Fruit fly (Drosophila melanogaster): ENCODE measurements around the gene ValRS-m.

The ValRS-m gene

dm6 chr3L:9002527-9002926 is 38.0 kb upstream of the ValRS-m start:
- TF ChIP-seq Ets65A (GFP tag) (peak; percentile 61), p53 (GFP tag; optimal IDR thresholded peaks at IDR 0.05) (no peak), dati (GFP tag; IDR thresholded peaks at IDR 0.05) (no peak), CG1602 (GFP tag; optimal IDR thresholded peaks at IDR 0.05) (no peak), lov (optimal IDR thresholded peaks at IDR 0.05) (no peak), lov (GFP tag; IDR thresholded peaks at IDR 0.05) (peak; percentile 60; the same call in 1 of the 3 replicates), CG15479 (GFP tag; optimal IDR thresholded peaks at IDR 0.05) (peak; percentile 78), ewg (GFP tag; optimal IDR thresholded peaks at IDR 0.05) (no peak), tll (GFP tag; optimal IDR thresholded peaks at IDR 0.05) (peak in 1 of 2 experiments; percentile 86), CG10431 (GFP tag; optimal IDR thresholded peaks at IDR 0.05) (no peak), zen (tag; optimal IDR thresholded peaks at IDR 0.05) (peak; percentile 98)

- peak; percentile 18 for TF ChIP-seq Atf-2 (GFP tag; optimal IDR thresholded peaks at IDR 0.05)
- no peak for TF ChIP-seq dan (GFP tag; IDR thresholded peaks at IDR 0.05)
- TF ChIP-seq Scr (GFP tag; IDR thresholded peaks at IDR 0.05; ENCODE audit: partially characterized antibody) = peak; percentile 59
- TF ChIP-seq CG3838 (GFP tag; optimal IDR thresholded peaks at IDR 0.05) = no peak
- TF ChIP-seq CG2199 (GFP tag; IDR thresholded peaks at IDR 0.05) = no peak
- no peak for TF ChIP-seq Camta (GFP tag; optimal IDR thresholded peaks at IDR 0.05)
- TF ChIP-seq Deaf1 (tag; optimal IDR thresholded peaks at IDR 0.05) = peak; percentile 10
- no peak for TF ChIP-seq mirr (GFP tag; optimal IDR thresholded peaks at IDR 0.05)
- no peak for TF ChIP-seq crc (GFP tag; optimal IDR thresholded peaks at IDR 0.05)
- TF ChIP-seq CG12942 (GFP tag; optimal IDR thresholded peaks at IDR 0.05) = peak; percentile 46
- no peak for TF ChIP-seq twi (tag; optimal IDR thresholded peaks at IDR 0.05)
- peak; percentile 71 for TF ChIP-seq nmo (GFP tag; optimal IDR thresholded peaks at IDR 0.05)
- TF ChIP-seq crp (GFP tag; optimal IDR thresholded peaks at IDR 0.05) = peak in 1 of 2 experiments; percentile 1
- no peak for TF ChIP-seq mld (GFP tag; IDR thresholded peaks at IDR 0.05; ENCODE audit: partially characterized antibody)
- TF ChIP-seq vfl (GFP tag; optimal IDR thresholded peaks at IDR 0.05) = no peak
- no peak for TF ChIP-seq CG2889 (GFP tag; IDR thresholded peaks at IDR 0.05)
- no peak for TF ChIP-seq CG12219 (GFP tag; optimal IDR thresholded peaks at IDR 0.05)
- TF ChIP-seq Neu2 (GFP tag; optimal IDR thresholded peaks at IDR 0.05; ENCODE audit: borderline replicate concordance) = no peak
- TF ChIP-seq Ets97D (GFP tag; optimal IDR thresholded peaks at IDR 0.05) = peak; percentile 94
- peak; percentile 3 for TF ChIP-seq CG3281 (GFP tag; optimal IDR thresholded peaks at IDR 0.05)
- peak; percentile 84 for TF ChIP-seq CG17186 (GFP tag; optimal IDR thresholded peaks at IDR 0.05)
- peak; percentile 33 for TF ChIP-seq tx (GFP tag; optimal IDR thresholded peaks at IDR 0.05)
- peak; percentile 66 for TF ChIP-seq gro (GFP tag; optimal IDR thresholded peaks at IDR 0.05)
- TF ChIP-seq bsh (GFP tag; optimal IDR thresholded peaks at IDR 0.05) = no peak
- TF ChIP-seq gt (GFP tag; IDR thresholded peaks at IDR 0.05) = no peak
- no peak for TF ChIP-seq CG15073 (GFP tag; optimal IDR thresholded peaks at IDR 0.05)
- peak; percentile 72 for TF ChIP-seq CG2120 (GFP tag; optimal IDR thresholded peaks at IDR 0.05)
- TF ChIP-seq CG13424 (tag; optimal IDR thresholded peaks at IDR 0.05) = peak; percentile 38
- peak; percentile 40 for TF ChIP-seq CG9727 (GFP tag; optimal IDR thresholded peaks at IDR 0.05)
- peak; percentile 78 for TF ChIP-seq YL-1 (GFP tag; optimal IDR thresholded peaks at IDR 0.05)
- TF ChIP-seq CG5953 (GFP tag; IDR thresholded peaks at IDR 0.05) = no peak
- TF ChIP-seq bab2 (GFP tag; optimal IDR thresholded peaks at IDR 0.05) = peak; percentile 14
- no peak for TF ChIP-seq scrt (GFP tag; optimal IDR thresholded peaks at IDR 0.05)
- TF ChIP-seq CkIIα-i1 (GFP tag; IDR thresholded peaks at IDR 0.05) = no peak
- TF ChIP-seq caup (GFP tag; optimal IDR thresholded peaks at IDR 0.05; ENCODE audit: severe bottlenecking) = no peak
- TF ChIP-seq bowl (GFP tag; IDR thresholded peaks at IDR 0.05) = no peak
- TF ChIP-seq CG3065 (GFP tag; optimal IDR thresholded peaks at IDR 0.05) = no peak
- peak; percentile 68 for TF ChIP-seq her (GFP tag; optimal IDR thresholded peaks at IDR 0.05)
- no peak for TF ChIP-seq CG17612 (GFP tag; IDR thresholded peaks at IDR 0.05)
Observed at dm6 chr3L:8997686-8998239, 33.2 kb upstream of the ValRS-m start, which contains the start of the genes smg and CG5087. smg (minus strand) TSS chr3L:8997989. CG5087 (plus strand) TSS chr3L:8998184.

Measured in whole organism, embryonic.